Fruit fly (Drosophila melanogaster): ENCODE measurements around the gene OtopLa.

The OtopLa gene

DNA sequence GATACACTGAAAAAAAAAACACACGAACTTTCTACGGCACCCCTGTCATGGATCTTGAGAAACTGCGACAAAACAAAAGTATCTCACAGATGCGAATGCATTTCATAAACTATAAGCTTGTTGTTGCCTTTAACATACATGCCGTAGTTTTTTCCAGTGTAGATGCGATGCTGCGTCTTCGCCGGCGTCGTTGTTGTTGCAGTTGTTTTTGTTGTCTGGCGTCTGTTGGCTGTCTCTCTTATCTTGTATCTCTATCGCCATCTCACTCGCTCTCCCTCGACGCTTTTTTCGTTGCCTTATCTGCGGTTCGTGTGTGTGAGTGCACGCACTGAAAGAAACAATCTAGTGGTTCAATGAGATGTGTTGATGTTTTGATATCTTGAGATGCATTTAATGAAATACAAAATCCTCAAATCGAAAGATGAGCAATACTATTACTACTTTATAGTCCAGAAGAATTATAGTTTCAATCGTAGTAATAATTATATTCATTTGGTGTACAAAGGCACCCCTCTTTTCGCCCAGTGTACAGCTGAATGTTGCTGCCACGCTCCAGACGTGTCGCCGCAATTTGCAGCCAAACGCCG, 48.2 kb upstream of the OtopLa start (continued):
- peak; percentile 93 for TF ChIP-seq odd (GFP tag; optimal IDR thresholded peaks at IDR 0.05)
- TF ChIP-seq CG31441 (GFP tag; IDR thresholded peaks at IDR 0.05) = peak; percentile 94
- peak; percentile 97 for TF ChIP-seq CG2199 (GFP tag; IDR thresholded peaks at IDR 0.05)
- peak; percentile 96 for TF ChIP-seq CG1233 (GFP tag; optimal IDR thresholded peaks at IDR 0.05)
- peak; percentile 87 for TF ChIP-seq Elba2 (GFP tag; optimal IDR thresholded peaks at IDR 0.05)
- peak; percentile 92 for TF ChIP-seq B-H1 (GFP tag; IDR thresholded peaks at IDR 0.05)
- TF ChIP-seq CG30020 (tag; optimal IDR thresholded peaks at IDR 0.05) = peak; percentile 43
- peak; percentile 80 for TF ChIP-seq CG18262 (tag; optimal IDR thresholded peaks at IDR 0.05)
- TF ChIP-seq nmo (GFP tag; optimal IDR thresholded peaks at IDR 0.05) = peak; percentile 95
- peak; percentile 95 for TF ChIP-seq gro (GFP tag; optimal IDR thresholded peaks at IDR 0.05)
- peak; percentile 93 for TF ChIP-seq stc (GFP tag; IDR thresholded peaks at IDR 0.05)
- peak; percentile 96 for TF ChIP-seq CG15269 (tag; optimal IDR thresholded peaks at IDR 0.05)
- TF ChIP-seq maf-S (GFP tag; optimal IDR thresholded peaks at IDR 0.05) = peak; percentile 97
- peak; percentile 97 for TF ChIP-seq HmgD (GFP tag; optimal IDR thresholded peaks at IDR 0.05)
- peak; percentile 64 for TF ChIP-seq Nf-YC (tag; optimal IDR thresholded peaks at IDR 0.05)
- TF ChIP-seq CG8281 (tag; optimal IDR thresholded peaks at IDR 0.05) = peak; percentile 84
- no peak for TF ChIP-seq yki (optimal IDR thresholded peaks at IDR 0.05)
- peak; percentile 97 for TF ChIP-seq Rx (GFP tag; IDR thresholded peaks at IDR 0.05)
- TF ChIP-seq pzg (GFP tag; optimal IDR thresholded peaks at IDR 0.05) = peak; percentile 14
- peak; percentile 6 for TF ChIP-seq CG7745 (tag; optimal IDR thresholded peaks at IDR 0.05)
- TF ChIP-seq CG4730 (GFP tag; IDR thresholded peaks at IDR 0.05) = peak; percentile 96
- TF ChIP-seq kah (GFP tag; optimal IDR thresholded peaks at IDR 0.05) = peak; percentile 93
- peak; percentile 97 for TF ChIP-seq CG1647 (GFP tag; optimal IDR thresholded peaks at IDR 0.05)
- TF ChIP-seq pho (GFP tag; optimal IDR thresholded peaks at IDR 0.05) = peak; percentile 94
- no peak for TF ChIP-seq Trl (optimal IDR thresholded peaks at IDR 0.05)
- peak; percentile 99 for TF ChIP-seq Trl (GFP tag; optimal IDR thresholded peaks at IDR 0.05)
- TF ChIP-seq vnd (GFP tag; IDR thresholded peaks at IDR 0.05; ENCODE audit: partially characterized antibody) = no peak
- TF ChIP-seq CG33557 (GFP tag; optimal IDR thresholded peaks at IDR 0.05) = peak; percentile 95
- peak; percentile 93 for TF ChIP-seq CG11247 (GFP tag; IDR thresholded peaks at IDR 0.05)
- TF ChIP-seq bab2 (GFP tag; optimal IDR thresholded peaks at IDR 0.05) = peak; percentile 97
- TF ChIP-seq CG7987 (GFP tag; optimal IDR thresholded peaks at IDR 0.05) = peak; percentile 87
- no peak for TF ChIP-seq mld (GFP tag; IDR thresholded peaks at IDR 0.05; ENCODE audit: partially characterized antibody)
- TF ChIP-seq ERR (GFP tag; optimal IDR thresholded peaks at IDR 0.05) = peak; percentile 97
- TF ChIP-seq chm (GFP tag; IDR thresholded peaks at IDR 0.05) = peak; percentile 96
- TF ChIP-seq CG7556 (GFP tag; optimal IDR thresholded peaks at IDR 0.05) = peak; percentile 96
- peak; percentile 83 for TF ChIP-seq MBD-R2 (GFP tag; IDR thresholded peaks at IDR 0.05)
- peak; percentile 88 for TF ChIP-seq Atf6 (GFP tag; IDR thresholded peaks at IDR 0.05)
- TF ChIP-seq danr (GFP tag; IDR thresholded peaks at IDR 0.05) = peak; percentile 94
- peak; percentile 91 for TF ChIP-seq rib (GFP tag; IDR thresholded peaks at IDR 0.05)
- peak; percentile 96 for TF ChIP-seq shn (GFP tag; optimal IDR thresholded peaks at IDR 0.05)
- peak; percentile 97 for TF ChIP-seq CG13624 (GFP tag; optimal IDR thresholded peaks at IDR 0.05)
- peak; percentile 96 for TF ChIP-seq Mad (GFP tag; optimal IDR thresholded peaks at IDR 0.05)
- TF ChIP-seq Antp (GFP tag; optimal IDR thresholded peaks at IDR 0.05) = peak; percentile 99
- TF ChIP-seq Sox102F (GFP tag; optimal IDR thresholded peaks at IDR 0.05) = peak; percentile 95
- TF ChIP-seq Med (GFP tag) = peak; percentile 99
- TF ChIP-seq Ets97D (GFP tag; optimal IDR thresholded peaks at IDR 0.05) = peak; percentile 85
- TF ChIP-seq CG33213 (GFP tag; optimal IDR thresholded peaks at IDR 0.05) = peak; percentile 98
- TF ChIP-seq Chrac-16 (GFP tag; optimal IDR thresholded peaks at IDR 0.05) = peak; percentile 97
- TF ChIP-seq tup (GFP tag; optimal IDR thresholded peaks at IDR 0.05) = peak; percentile 97
- TF ChIP-seq PHDP (tag; optimal IDR thresholded peaks at IDR 0.05) = peak; percentile 89
- TF ChIP-seq mam (GFP tag; optimal IDR thresholded peaks at IDR 0.05) = peak; percentile 96
- peak; percentile 96 for TF ChIP-seq CG1024 (GFP tag; IDR thresholded peaks at IDR 0.05)
